Worm (Caenorhabditis elegans) whole organism, midembryonic: ENCODE data around the gene cnt-1.

ENCODE experiments used
- T22C8.4 ChIP-seq: fragments of 200-800 bp; sonication (Bioruptor generic); IDR thresholded peaks from 2 replicates; pipeline ENCODE4 v1.3.6; 2022; ENCODE audit warnings: missing genetic modification characterization, missing compliant biosample characterization
- cog-1 ChIP-seq: sonication (generic microtip); optimal IDR thresholded peaks from 2 replicates; lab custom pipeline; 2016; ENCODE audit warnings: missing genetic modification characterization, missing compliant biosample characterization
- flt-1 ChIP-seq: fragments of 200-800 bp; sonication (Bioruptor generic); IDR thresholded peaks from 2 replicates; pipeline ENCODE4 v1.3.6; 2022; ENCODE audit warnings: missing genetic modification characterization, missing compliant biosample characterization
- klf-2 ChIP-seq: fragments of 200-800 bp; sonication (Bioruptor generic); conservative IDR thresholded peaks from 2 replicates; pipeline ENCODE4 v1.3.6; 2022; ENCODE audit warnings: missing genetic modification reagents, missing genetic modification characterization, missing compliant biosample characterization
- med-1 ChIP-seq: sonication (generic microtip); optimal IDR thresholded peaks from 2 replicates; lab custom pipeline; 2017; ENCODE audit warnings: missing genetic modification characterization, mild to moderate bottlenecking, missing compliant biosample characterization, antibody characterized with exemption, missing genetic modification reagents; ENCODE audit not compliant: insufficient read depth
- ref-1 ChIP-seq: fragments of 200-800 bp; sonication (Bioruptor generic); conservative IDR thresholded peaks from 2 replicates; pipeline ENCODE4 v1.3.6; 2022; ENCODE audit warnings: missing genetic modification reagents, missing genetic modification characterization, missing compliant biosample characterization
- tab-1 ChIP-seq: fragments of 200-800 bp; sonication (Bioruptor generic); IDR thresholded peaks from 2 replicates; pipeline ENCODE4 v1.3.6; 2022; ENCODE audit warnings: missing genetic modification characterization, missing compliant biosample characterization
- ztf-23 ChIP-seq: fragments of 200-800 bp; sonication (Bioruptor generic); IDR thresholded peaks from 2 replicates; pipeline ENCODE4 v1.3.6; 2022; ENCODE audit warnings: missing genetic modification reagents, missing genetic modification characterization, missing compliant biosample characterization
- ztf-29 ChIP-seq: fragments of 200-800 bp; sonication (Bioruptor generic); IDR thresholded peaks from 2 replicates; pipeline ENCODE4 v1.3.6; 2022; ENCODE audit warnings: missing genetic modification reagents, missing genetic modification characterization, missing compliant biosample characterization

cnt-1 gene

ce11 chrII:12028707-12029106 is 60.0 kb downstream of the cnt-1 start:
- TF ChIP-seq tab-1 (GFP tag; lab: Robert Waterston, UW) (no peak), ztf-29 (GFP tag; lab: Robert Waterston, UW) (no peak), T22C8.4 (GFP tag; lab: Robert Waterston, UW) (0 out of 2 replicates have a peak, but pooled peaks have one; percentile 17), cog-1 (tag; lab: Kevin White, UChicago) (no peak), ztf-23 (no peak), klf-2 (GFP tag; lab: Robert Waterston, UW) (no peak), med-1 (GFP tag; lab: Kevin White, UChicago) (no peak), ref-1 (no peak)

- TF ChIP-seq flt-1 (GFP tag; lab: Robert Waterston, UW) (no peak), T22C8.4 (GFP tag; lab: Robert Waterston, UW) (no peak), ztf-29 (GFP tag; lab: Robert Waterston, UW) (no peak), ztf-23 (no peak), med-1 (GFP tag; lab: Kevin White, UChicago) (no peak), cog-1 (tag; lab: Kevin White, UChicago) (no peak), klf-2 (GFP tag; lab: Robert Waterston, UW) (no peak)
Measured at ce11 chrII:12027697-12028245, 60.9 kb downstream of the cnt-1 start, which contains the start of gene Y17G7B.8. Gene Y17G7B.8 (minus strand): TSS chrII:12027747.

- no peak for TF ChIP-seq ref-1
- TF ChIP-seq klf-2 (GFP tag; lab: Robert Waterston, UW) = no peak
- no peak for TF ChIP-seq med-1 (GFP tag; lab: Kevin White, UChicago)
- TF ChIP-seq tab-1 (GFP tag; lab: Robert Waterston, UW) = no peak
- no peak for TF ChIP-seq ztf-29 (GFP tag; lab: Robert Waterston, UW)
- TF ChIP-seq flt-1 (GFP tag; lab: Robert Waterston, UW) = no peak
- no peak for TF ChIP-seq ztf-23
- TF ChIP-seq T22C8.4 (GFP tag; lab: Robert Waterston, UW) = no peak
- TF ChIP-seq cog-1 (tag; lab: Kevin White, UChicago) = no peak
Measured at ce11 chrII:12023315-12023878, 65.3 kb downstream of the cnt-1 start, which contains the start of gene Y17G7B.12. Gene Y17G7B.12 (plus strand): TSS chrII:12023861.
